Worm (Caenorhabditis elegans) whole organism, L1 larva: ENCODE data around the gene F47B8.13.

Source experiments
- C04F5.9 ChIP-seq: sonication (generic microtip); optimal IDR thresholded peaks from 2 replicates; lab custom pipeline; 2016; ENCODE audit warnings: missing genetic modification characterization, missing compliant biosample characterization
- Y116A8C.19 ChIP-seq: sonication (generic microtip); optimal IDR thresholded peaks from 2 replicates; lab custom pipeline; 2016; ENCODE audit warnings: missing compliant biosample characterization, missing genetic modification characterization, borderline replicate concordance
- ama-1 ChIP-seq: fragments of 150-350 bp; optimal IDR thresholded peaks from 2 replicates; lab custom pipeline; 2014
- ceh-8 ChIP-seq: fragments of 200-800 bp; sonication (Bioruptor generic); optimal IDR thresholded peaks from 2 replicates; lab custom pipeline; 2018; ENCODE audit warnings: mild to moderate bottlenecking, missing genetic modification characterization, moderate library complexity, missing compliant biosample characterization
- ceh-82 ChIP-seq, 3 experiments: fragments of 150-350 bp in 1 of 3; sonication (generic microtip) in 2 of 3; optimal IDR thresholded peaks; 2 replicates each; lab custom pipeline; 2014 to 2017; ENCODE audit warnings: missing biosample characterization in 3 of 3, missing genetic modification characterization in 3 of 3
- ceh-88 ChIP-seq: fragments of 200-800 bp; sonication (Bioruptor generic); IDR thresholded peaks from 2 replicates; pipeline ENCODE4 v1.3.6; 2022; ENCODE audit warnings: missing genetic modification characterization, missing compliant biosample characterization
- dsc-1 ChIP-seq: sonication (generic microtip); optimal IDR thresholded peaks from 2 replicates; lab custom pipeline; 2016; ENCODE audit warnings: mild to moderate bottlenecking, missing genetic modification characterization, missing compliant biosample characterization
- efl-1 ChIP-seq, 4 experiments: fragments of 150-350 bp; optimal IDR thresholded peaks in 3 of 4; peaks in 1 of 4; 1 replicate in 1 of 4; 2 replicates in 3 of 4; lab custom pipeline; 2014; ENCODE audit warnings: missing biosample characterization in 2 of 4, missing genetic modification characterization in 2 of 4, missing genetic modification reagents in 2 of 4
- efl-3 ChIP-seq: fragments of 200-800 bp; sonication (Bioruptor generic); optimal IDR thresholded peaks from 2 replicates; lab custom pipeline; 2018; ENCODE audit warnings: mild to moderate bottlenecking, missing genetic modification characterization, missing compliant biosample characterization
- egl-13 ChIP-seq: sonication (generic microtip); optimal IDR thresholded peaks from 2 replicates; lab custom pipeline; 2016; ENCODE audit warnings: missing genotype, missing genetic modification reagents, missing genetic modification characterization, missing compliant biosample characterization
- egl-27 ChIP-seq, 2 experiments: fragments of 150-350 bp in 1 of 2; sonication (generic microtip); optimal IDR thresholded peaks; 3 replicates each; lab custom pipeline; 2017 to 2018; ENCODE audit warnings: missing biosample characterization in 2 of 2, missing genetic modification characterization in 2 of 2, missing genetic modification reagents in 2 of 2
- elt-2 ChIP-seq: sonication (generic microtip); optimal IDR thresholded peaks from 2 replicates; lab custom pipeline; 2016; ENCODE audit warnings: missing genetic modification characterization, mild to moderate bottlenecking, inconsistent platforms, missing compliant biosample characterization, missing genetic modification reagents
- ets-5 ChIP-seq: fragments of 200-800 bp; sonication (Bioruptor generic); IDR thresholded peaks from 2 replicates; pipeline ENCODE4 v1.3.6; 2022; ENCODE audit warnings: missing genetic modification characterization, missing compliant biosample characterization
- fkh-10 ChIP-seq: sonication (generic microtip); optimal IDR thresholded peaks from 2 replicates; lab custom pipeline; 2017; ENCODE audit warnings: missing biosample characterization, missing genetic modification reagents, missing genetic modification characterization
- fos-1 ChIP-seq: fragments of 150-350 bp; optimal IDR thresholded peaks from 2 replicates; lab custom pipeline; 2014; ENCODE audit warnings: missing biosample characterization, missing genetic modification characterization
- hlh-17 ChIP-seq: fragments of 200-800 bp; sonication (Bioruptor generic); optimal IDR thresholded peaks from 2 replicates; lab custom pipeline; 2018; ENCODE audit warnings: missing genetic modification characterization, mild to moderate bottlenecking, missing compliant biosample characterization, moderate library complexity, borderline replicate concordance
- irx-1 ChIP-seq: sonication (generic microtip); optimal IDR thresholded peaks from 2 replicates; lab custom pipeline; 2016; ENCODE audit warnings: missing genetic modification characterization, missing compliant biosample characterization
- isw-1 ChIP-seq: fragments of 200-800 bp; sonication (Bioruptor generic); IDR thresholded peaks from 2 replicates; pipeline ENCODE4 v1.3.6; 2022; ENCODE audit warnings: missing genetic modification characterization, missing compliant biosample characterization
- jun-1 ChIP-seq: fragments of 150-350 bp; optimal IDR thresholded peaks from 2 replicates; lab custom pipeline; 2014; ENCODE audit warnings: missing biosample characterization, missing genetic modification reagents, missing genetic modification characterization
- lin-13 ChIP-seq: fragments of 150-350 bp; optimal IDR thresholded peaks from 2 replicates; lab custom pipeline; 2014; ENCODE audit warnings: missing biosample characterization, missing genetic modification reagents, missing genetic modification characterization
- lin-35 ChIP-seq, 2 experiments: fragments of 150-350 bp; optimal IDR thresholded peaks; 2 replicates each; lab custom pipeline; 2014; ENCODE audit warnings: missing biosample characterization in 2 of 2, missing genetic modification characterization in 2 of 2, missing genetic modification reagents in 2 of 2
- mab-9 ChIP-seq: fragments of 200-800 bp; sonication (Bioruptor generic); IDR thresholded peaks from 2 replicates; pipeline ENCODE4 v1.3.6; 2022; ENCODE audit warnings: missing genetic modification reagents, missing genetic modification characterization, missing compliant biosample characterization
- mef-2 ChIP-seq: fragments of 150-350 bp; optimal IDR thresholded peaks from 2 replicates; lab custom pipeline; 2014; ENCODE audit warnings: missing biosample characterization, missing genetic modification characterization
- mep-1 ChIP-seq: fragments of 150-350 bp; optimal IDR thresholded peaks from 2 replicates; lab custom pipeline; 2014; ENCODE audit warnings: missing biosample characterization, missing genetic modification characterization
- nhr-237 ChIP-seq: fragments of 150-350 bp; optimal IDR thresholded peaks from 2 replicates; lab custom pipeline; 2014; ENCODE audit warnings: missing biosample characterization, missing genetic modification characterization
- nhr-71 ChIP-seq: sonication (generic microtip); optimal IDR thresholded peaks from 2 replicates; lab custom pipeline; 2016; ENCODE audit warnings: mild to moderate bottlenecking, missing genetic modification characterization, moderate library complexity, missing compliant biosample characterization
- nhr-77 ChIP-seq: fragments of 150-350 bp; optimal IDR thresholded peaks from 2 replicates; lab custom pipeline; 2014; ENCODE audit warnings: missing biosample characterization, missing genetic modification characterization
- nhr-84 ChIP-seq: sonication (generic microtip); optimal IDR thresholded peaks from 2 replicates; lab custom pipeline; 2017; ENCODE audit warnings: missing biosample characterization, missing genetic modification characterization
- nhr-85 ChIP-seq: sonication (generic microtip); peaks from one replicate; lab custom pipeline; 2016; ENCODE audit warnings: missing genetic modification characterization, inconsistent platforms, missing compliant biosample characterization
- nhr-90 ChIP-seq: sonication (generic microtip); optimal IDR thresholded peaks from 2 replicates; lab custom pipeline; 2016; ENCODE audit warnings: mild to moderate bottlenecking, missing genetic modification characterization, missing compliant biosample characterization; ENCODE audit not compliant: poor library complexity
- pag-3 ChIP-seq: sonication (generic microtip); optimal IDR thresholded peaks from 2 replicates; lab custom pipeline; 2017; ENCODE audit warnings: missing genetic modification characterization, mild to moderate bottlenecking, missing compliant biosample characterization, antibody characterized with exemption, borderline replicate concordance; ENCODE audit not compliant: insufficient read depth
- pax-3 ChIP-seq: fragments of 200-800 bp; sonication (Bioruptor generic); optimal IDR thresholded peaks from 2 replicates; lab custom pipeline; 2018; ENCODE audit warnings: mild to moderate bottlenecking, missing genetic modification characterization, moderate library complexity, missing compliant biosample characterization
- pqm-1 ChIP-seq: sonication (generic microtip); optimal IDR thresholded peaks from 3 replicates; lab custom pipeline; 2017; ENCODE audit warnings: missing biosample characterization, missing genetic modification characterization
- snpc-4 ChIP-seq: fragments of 150-350 bp; optimal IDR thresholded peaks from 2 replicates; lab custom pipeline; 2014; ENCODE audit warnings: missing biosample characterization, missing genetic modification characterization
- snu-23 ChIP-seq: sonication (generic microtip); optimal IDR thresholded peaks from 2 replicates; lab custom pipeline; 2016; ENCODE audit warnings: missing genetic modification characterization, missing compliant biosample characterization
- sox-4 ChIP-seq: sonication (generic microtip); optimal IDR thresholded peaks from 2 replicates; lab custom pipeline; 2016; ENCODE audit warnings: missing genetic modification characterization, missing compliant biosample characterization
- sup-37 ChIP-seq: fragments of 200-800 bp; sonication (Bioruptor generic); optimal IDR thresholded peaks from 2 replicates; lab custom pipeline; 2018; ENCODE audit warnings: mild to moderate bottlenecking, missing genetic modification characterization, missing compliant biosample characterization
- swsn-7 ChIP-seq: sonication (generic microtip); optimal IDR thresholded peaks from 2 replicates; lab custom pipeline; 2016; ENCODE audit warnings: missing genetic modification characterization, missing compliant biosample characterization
- tlp-1 ChIP-seq: fragments of 150-350 bp; optimal IDR thresholded peaks from 2 replicates; lab custom pipeline; 2014; ENCODE audit warnings: missing biosample characterization, missing genetic modification characterization
- unc-30 ChIP-seq: sonication (generic microtip); optimal IDR thresholded peaks from 2 replicates; lab custom pipeline; 2017; ENCODE audit warnings: missing biosample characterization, missing genetic modification characterization
- unc-86 ChIP-seq: sonication (generic microtip); optimal IDR thresholded peaks from 2 replicates; lab custom pipeline; 2016; ENCODE audit warnings: missing genetic modification characterization, missing compliant biosample characterization
- unc-98 ChIP-seq: fragments of 200-800 bp; sonication (Bioruptor generic); IDR thresholded peaks from 2 replicates; pipeline ENCODE4 v1.3.6; 2022; ENCODE audit warnings: missing genetic modification characterization, missing compliant biosample characterization

Gene F47B8.13

DNA sequence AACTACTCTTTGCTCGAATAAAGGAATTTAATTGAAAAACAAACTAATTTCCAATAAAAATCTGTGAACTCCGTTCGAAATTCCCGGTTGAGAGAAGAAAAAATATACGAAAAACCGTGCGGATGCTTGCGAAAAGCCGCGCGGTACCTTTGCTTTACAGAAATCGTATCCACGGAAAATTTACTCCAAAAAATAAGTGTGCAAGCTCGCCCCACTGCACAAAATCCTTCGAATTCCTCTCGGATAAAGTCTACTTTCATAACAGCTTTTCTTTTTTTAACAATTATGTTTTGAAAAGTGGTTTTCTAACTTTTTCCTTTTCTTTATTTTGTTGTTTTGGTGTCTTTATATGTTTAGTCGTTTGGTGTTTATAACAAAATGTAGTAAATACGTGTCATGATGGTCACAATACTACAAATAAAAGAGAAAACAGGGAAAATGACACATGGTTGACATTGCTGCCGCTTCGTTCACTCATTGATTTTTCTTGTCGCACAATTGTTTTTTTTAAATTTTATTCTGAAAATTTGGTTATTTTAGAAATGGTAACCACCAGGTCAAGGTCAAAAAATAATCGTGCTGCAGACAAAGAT, 27.8 kb upstream of the F47B8.13 start, which contains the start of gene cept-2 (continued):
- TF ChIP-seq pax-3 (tag; lab: Kevin White, UChicago): peak; percentile 99
- TF ChIP-seq ceh-82 (tag; optimal IDR thresholded peaks at IDR 0.05; lab: Kevin White, UChicago): peak; percentile 84 to 95 (median 94)
- TF ChIP-seq jun-1 (tag; lab: Kevin White, UChicago): peak; percentile 84
- TF ChIP-seq ceh-88 (GFP tag; lab: Robert Waterston, UW): peak; percentile 84
- TF ChIP-seq lin-35 (GFP tag; optimal IDR thresholded peaks at IDR 0.05; lab: Kevin White, UChicago): peak; percentile 87 to 88
- TF ChIP-seq dsc-1 (tag; lab: Kevin White, UChicago): peak; percentile 94
- TF ChIP-seq C04F5.9 (tag; lab: Kevin White, UChicago): peak; percentile 80
- TF ChIP-seq nhr-84: no peak
- peak; percentile 91 for TF ChIP-seq nhr-90
- TF ChIP-seq pqm-1 (tag; lab: Kevin White, UChicago): no peak
- TF ChIP-seq ets-5 (GFP tag; lab: Robert Waterston, UW): no peak
- TF ChIP-seq fkh-10 (GFP tag; lab: Kevin White, UChicago): peak; percentile 70
- TF ChIP-seq elt-2 (tag; lab: Kevin White, UChicago): peak; percentile 46
- peak; percentile 82 for TF ChIP-seq pag-3 (tag; lab: Kevin White, UChicago)
- peak; percentile 97 for TF ChIP-seq nhr-71 (tag; lab: Kevin White, UChicago)
- peak; percentile 71 for TF ChIP-seq fos-1 (tag; lab: Kevin White, UChicago)
- peak; percentile 84 for TF ChIP-seq ceh-8 (GFP tag; lab: Kevin White, UChicago)
- peak; percentile 89 for TF ChIP-seq snpc-4 (tag; lab: Kevin White, UChicago)
- peak; percentile 89 for TF ChIP-seq sox-4 (tag; lab: Kevin White, UChicago)
- TF ChIP-seq egl-13 (tag; lab: Kevin White, UChicago): peak; percentile 91
- TF ChIP-seq mep-1 (tag; lab: Kevin White, UChicago): peak; percentile 94
- TF ChIP-seq egl-27 (tag; optimal IDR thresholded peaks at IDR 0.05; lab: Kevin White, UChicago): peak in 1 of 2 experiments; percentile 56
- TF ChIP-seq lin-13 (GFP tag; lab: Kevin White, UChicago): peak; percentile 96
- peak; percentile 81 for TF ChIP-seq mab-9 (GFP tag; lab: Robert Waterston, UW)
- peak; percentile 96 for TF ChIP-seq nhr-85 (tag; lab: Kevin White, UChicago)
- peak; percentile 37 for TF ChIP-seq mef-2
- peak; percentile 44; the same call in 1 of the 2 replicates for TF ChIP-seq unc-98
- TF ChIP-seq irx-1 (tag; lab: Kevin White, UChicago): peak; percentile 82
- peak; percentile 92 for TF ChIP-seq nhr-77
- TF ChIP-seq unc-30 (tag; lab: Kevin White, UChicago): no peak
- TF ChIP-seq sup-37: peak; percentile 33
- peak; percentile 92 for TF ChIP-seq isw-1 (GFP tag; lab: Robert Waterston, UW)
- TF ChIP-seq Y116A8C.19 (tag; lab: Kevin White, UChicago): no peak
- TF ChIP-seq swsn-7 (tag; lab: Kevin White, UChicago): peak; percentile 95
- TF ChIP-seq hlh-17 (GFP tag; lab: Kevin White, UChicago): no peak
- peak; percentile 52 for TF ChIP-seq ama-1
- TF ChIP-seq efl-3 (GFP tag; lab: Kevin White, UChicago): peak; percentile 31
- TF ChIP-seq tlp-1 (tag; lab: Kevin White, UChicago): no peak
- TF ChIP-seq unc-86 (tag; lab: Kevin White, UChicago): peak; percentile 92
- peak; percentile 60 for TF ChIP-seq nhr-237 (tag; lab: Kevin White, UChicago)

ce11 chrV:14341672-14342071, 22.1 kb upstream of the F47B8.13 start, which contains the start of gene F47B8.10:
TSS of gene F47B8.10 (plus strand) at chrV:14341972.
- TF ChIP-seq snu-23 (no peak), efl-1 (optimal IDR thresholded peaks at IDR 0.05; lab: Kevin White, UChicago) (no peak), efl-1 (GFP tag; optimal IDR thresholded peaks at IDR 0.05 in 1 of 2; lab: Kevin White, UChicago) (peak in 1 of 2 experiments; percentile 14), lin-35 (GFP tag; optimal IDR thresholded peaks at IDR 0.05; lab: Kevin White, UChicago) (peak in 1 of 2 experiments; percentile 34)
